Fruit fly (Drosophila melanogaster) whole organism, wandering third instar larva: Measurements from ENCODE around the gene dmt.

Source experiments
- CG9705 ChIP-seq: fragments of 200-800 bp; sonication (Bioruptor generic); optimal IDR thresholded peaks from 2 replicates; lab custom pipeline; 2018; ENCODE audit warnings: missing biosample characterization, mild to moderate bottlenecking, missing genetic modification characterization
- Dfd ChIP-seq: fragments of >200 bp; optimal IDR thresholded peaks from 2 replicates; lab custom pipeline; 2017; ENCODE audit warnings: missing biosample characterization, missing genetic modification characterization
- Dif ChIP-seq: fragments of 200-275, 200-300 bp; sonication (Bioruptor generic); optimal IDR thresholded peaks from 2 replicates; lab custom pipeline; 2018; ENCODE audit warnings: missing biosample characterization, missing genetic modification characterization; ENCODE audit not compliant: partially characterized antibody
- Hnf4 ChIP-seq: fragments of 200-800 bp; sonication (Bioruptor generic); optimal IDR thresholded peaks from 2 replicates; lab custom pipeline; 2016; ENCODE audit warnings: missing biosample characterization, mild to moderate bottlenecking, missing genetic modification characterization
- Myc ChIP-seq: fragments of >200 bp; optimal IDR thresholded peaks from 2 replicates; lab custom pipeline; 2017
- OdsH ChIP-seq: fragments of 200-800 bp; sonication (Bioruptor generic); optimal IDR thresholded peaks from 2 replicates; lab custom pipeline; 2016; ENCODE audit warnings: missing biosample characterization, mild to moderate bottlenecking, missing genetic modification characterization
- Vsx2 ChIP-seq: fragments of 200-300, 225-300 bp; sonication (Bioruptor generic); optimal IDR thresholded peaks from 2 replicates; lab custom pipeline; 2018; ENCODE audit warnings: missing biosample characterization, missing genetic modification characterization; ENCODE audit not compliant: partially characterized antibody
- br ChIP-seq: fragments of 200-800 bp; sonication (Bioruptor generic); optimal IDR thresholded peaks from 2 replicates; lab custom pipeline; 2016; ENCODE audit warnings: missing biosample characterization, missing genetic modification characterization
- brk ChIP-seq: fragments of 200-800 bp; sonication (Bioruptor generic); optimal IDR thresholded peaks from 2 replicates; lab custom pipeline; 2016; ENCODE audit warnings: missing biosample characterization, mild to moderate bottlenecking, missing genetic modification characterization
- dl ChIP-seq, 2 experiments: fragments of 175-275, 200-275 bp in 1 of 2; fragments of 200-275 bp in 1 of 2; sonication (Bioruptor generic); optimal IDR thresholded peaks; lab custom pipeline; 2018; ENCODE audit warnings: mild to moderate bottlenecking in 2 of 2, missing biosample characterization in 2 of 2, missing genetic modification characterization in 2 of 2, moderate library complexity in 2 of 2; ENCODE audit not compliant: partially characterized antibody in 2 of 2, insufficient read depth in 1 of 2
- h ChIP-seq: fragments of 200-800 bp; sonication (Bioruptor generic); optimal IDR thresholded peaks from 3 replicates; lab custom pipeline; 2016; ENCODE audit warnings: missing biosample characterization, mild to moderate bottlenecking, missing genetic modification characterization
- psq ChIP-seq: fragments of 200-800 bp; sonication (Bioruptor generic); optimal IDR thresholded peaks from 3 replicates; lab custom pipeline; 2017; ENCODE audit warnings: missing biosample characterization, mild to moderate bottlenecking, missing genetic modification characterization, moderate library complexity
- tai ChIP-seq: sonication (Bioruptor generic); optimal IDR thresholded peaks from 2 replicates; lab custom pipeline; 2016; ENCODE audit warnings: missing biosample characterization, missing genetic modification characterization

DNA sequence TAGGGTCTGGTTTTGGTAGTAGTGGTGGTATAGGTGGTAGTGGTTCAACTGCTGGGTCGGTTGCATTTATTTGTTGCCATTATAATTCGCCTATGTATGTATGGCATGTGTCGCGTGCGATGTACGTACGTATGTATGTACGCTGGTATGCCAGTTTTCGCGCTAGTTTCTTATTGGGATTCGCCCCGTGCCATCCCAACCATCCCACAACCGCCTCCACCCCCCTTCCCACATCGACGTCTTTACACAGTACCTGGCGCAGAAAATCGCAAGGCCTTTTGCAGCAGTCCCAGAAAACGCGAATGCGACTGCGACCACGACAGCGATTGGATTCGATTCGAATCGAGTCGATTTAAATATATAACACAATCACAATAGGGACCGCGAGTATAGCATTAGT lies 714 bp upstream of the dmt start:
- TF ChIP-seq psq (GFP tag; lab: Kevin White, UChicago) (no peak), Dfd (GFP tag; lab: Kevin White, UChicago) (no peak), Myc (lab: Kevin White, UChicago) (no peak), Hnf4 (GFP tag; lab: Kevin White, UChicago) (no peak), brk (no peak), tai (GFP tag; lab: Kevin White, UChicago) (no peak), br (no peak), OdsH (no peak), dl (GFP tag; optimal IDR thresholded peaks at IDR 0.05; lab: Kevin White, UChicago; ENCODE audit: insufficient read depth in 1 of 2, partially characterized antibody in 2 of 2) (no peak), Vsx2 (GFP tag; lab: Kevin White, UChicago) (no peak), CG9705 (no peak), h (GFP tag; lab: Kevin White, UChicago) (no peak), Dif (GFP tag; lab: Kevin White, UChicago) (no peak)
